Fruit fly (Drosophila melanogaster): ENCODE data around the gene CG11076.

dm6 chr4:1032610-1033297 is 1.2 kb upstream of the CG11076 start:
- TF ChIP-seq ovo (GFP tag; optimal IDR thresholded peaks at IDR 0.05) (no peak), Hr96 (GFP tag; optimal IDR thresholded peaks at IDR 0.05) (no peak)
